Worm (Caenorhabditis elegans): ENCODE measurements around the gene srlf-24.

DNA sequence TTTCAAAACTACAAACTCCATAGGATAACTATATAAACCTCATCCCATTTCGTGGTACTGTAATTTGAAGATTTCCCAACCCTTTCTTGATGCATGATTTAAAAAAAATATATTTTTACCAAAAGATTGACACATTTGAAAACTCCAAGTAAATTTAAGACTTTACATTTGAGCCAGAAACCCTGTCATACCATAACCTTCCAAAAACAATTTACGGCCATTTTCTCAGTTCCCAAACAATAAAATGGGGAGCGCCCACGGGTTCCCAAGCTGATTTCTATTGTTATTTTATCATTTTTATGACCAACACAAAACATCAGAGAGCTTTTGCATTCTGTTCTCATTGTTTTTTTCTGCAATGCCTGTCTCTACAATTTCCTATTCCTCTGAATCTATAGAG, 7.0 kb upstream of the srlf-24 start, which contains the start of gene clc-9:
- TF ChIP-seq dao-5 (tag; optimal IDR thresholded peaks at IDR 0.05) (no peak), him-1 (tag; optimal IDR thresholded peaks at IDR 0.05) (no peak)
